Worm (Caenorhabditis elegans) whole organism, L1 larva: ENCODE results near the gene K03B8.8.

Experiments
- C04F5.9 ChIP-seq: sonication (generic microtip); optimal IDR thresholded peaks from 2 replicates; lab custom pipeline; 2016; ENCODE audit warnings: missing genetic modification characterization, missing compliant biosample characterization
- F16B12.6 ChIP-seq: fragments of 150-350 bp; optimal IDR thresholded peaks from 2 replicates; lab custom pipeline; 2014; ENCODE audit warnings: missing biosample characterization, missing genetic modification characterization
- Y116A8C.19 ChIP-seq: sonication (generic microtip); optimal IDR thresholded peaks from 2 replicates; lab custom pipeline; 2016; ENCODE audit warnings: missing compliant biosample characterization, missing genetic modification characterization, borderline replicate concordance
- aha-1 ChIP-seq: fragments of 150-350 bp; optimal IDR thresholded peaks from 2 replicates; lab custom pipeline; 2014; ENCODE audit warnings: missing biosample characterization, missing genetic modification characterization
- ama-1 ChIP-seq: fragments of 150-350 bp; optimal IDR thresholded peaks from 2 replicates; lab custom pipeline; 2014
- blmp-1 ChIP-seq: fragments of 150-350 bp; optimal IDR thresholded peaks from 2 replicates; lab custom pipeline; 2014; ENCODE audit warnings: missing biosample characterization, missing genetic modification characterization
- ceh-63 ChIP-seq: fragments of 200-800 bp; sonication (Bioruptor generic); optimal IDR thresholded peaks from 2 replicates; lab custom pipeline; 2018; ENCODE audit warnings: mild to moderate bottlenecking, missing genetic modification characterization, missing compliant biosample characterization
- ceh-82 ChIP-seq, 3 experiments: fragments of 150-350 bp in 1 of 3; sonication (generic microtip) in 2 of 3; optimal IDR thresholded peaks; 2 replicates each; lab custom pipeline; 2014 to 2017; ENCODE audit warnings: missing biosample characterization in 3 of 3, missing genetic modification characterization in 3 of 3
- ces-1 ChIP-seq: fragments of 150-350 bp; optimal IDR thresholded peaks from 2 replicates; lab custom pipeline; 2014; ENCODE audit warnings: missing biosample characterization, missing genetic modification reagents, missing genetic modification characterization
- dsc-1 ChIP-seq: sonication (generic microtip); optimal IDR thresholded peaks from 2 replicates; lab custom pipeline; 2016; ENCODE audit warnings: mild to moderate bottlenecking, missing genetic modification characterization, missing compliant biosample characterization
- efl-3 ChIP-seq: fragments of 200-800 bp; sonication (Bioruptor generic); optimal IDR thresholded peaks from 2 replicates; lab custom pipeline; 2018; ENCODE audit warnings: mild to moderate bottlenecking, missing genetic modification characterization, missing compliant biosample characterization
- egl-13 ChIP-seq: sonication (generic microtip); optimal IDR thresholded peaks from 2 replicates; lab custom pipeline; 2016; ENCODE audit warnings: missing genotype, missing genetic modification reagents, missing genetic modification characterization, missing compliant biosample characterization
- elt-2 ChIP-seq: sonication (generic microtip); optimal IDR thresholded peaks from 2 replicates; lab custom pipeline; 2016; ENCODE audit warnings: missing genetic modification characterization, mild to moderate bottlenecking, inconsistent platforms, missing compliant biosample characterization, missing genetic modification reagents
- fos-1 ChIP-seq: fragments of 150-350 bp; optimal IDR thresholded peaks from 2 replicates; lab custom pipeline; 2014; ENCODE audit warnings: missing biosample characterization, missing genetic modification characterization
- hlh-4 ChIP-seq: sonication (generic microtip); optimal IDR thresholded peaks from 2 replicates; lab custom pipeline; 2016; ENCODE audit warnings: mild to moderate bottlenecking, missing genetic modification characterization, missing compliant biosample characterization
- isw-1 ChIP-seq: fragments of 200-800 bp; sonication (Bioruptor generic); IDR thresholded peaks from 2 replicates; pipeline ENCODE4 v1.3.6; 2022; ENCODE audit warnings: missing genetic modification characterization, missing compliant biosample characterization
- lin-14 ChIP-seq: fragments of 200-800 bp; sonication (Bioruptor generic); optimal IDR thresholded peaks from 2 replicates; lab custom pipeline; 2018; ENCODE audit warnings: mild to moderate bottlenecking, missing genetic modification characterization, moderate library complexity, missing compliant biosample characterization
- lin-15B ChIP-seq: fragments of 150-350 bp; sonication (generic microtip); optimal IDR thresholded peaks from 3 replicates; lab custom pipeline; 2014; ENCODE audit warnings: missing biosample characterization, missing genetic modification characterization
- lin-39 ChIP-seq: fragments of 150-350 bp; optimal IDR thresholded peaks from 2 replicates; lab custom pipeline; 2014; ENCODE audit warnings: missing biosample characterization, missing genetic modification reagents, missing genetic modification characterization
- mab-9 ChIP-seq: fragments of 200-800 bp; sonication (Bioruptor generic); IDR thresholded peaks from 2 replicates; pipeline ENCODE4 v1.3.6; 2022; ENCODE audit warnings: missing genetic modification reagents, missing genetic modification characterization, missing compliant biosample characterization
- nhr-12 ChIP-seq: sonication (generic microtip); optimal IDR thresholded peaks from 2 replicates; lab custom pipeline; 2017; ENCODE audit warnings: missing biosample characterization, missing genetic modification characterization
- nhr-20 ChIP-seq: sonication (generic microtip); optimal IDR thresholded peaks from 2 replicates; lab custom pipeline; 2016; ENCODE audit warnings: mild to moderate bottlenecking, missing genetic modification characterization, missing compliant biosample characterization
- nhr-237 ChIP-seq: fragments of 150-350 bp; optimal IDR thresholded peaks from 2 replicates; lab custom pipeline; 2014; ENCODE audit warnings: missing biosample characterization, missing genetic modification characterization
- nhr-47 ChIP-seq: sonication (generic microtip); optimal IDR thresholded peaks from 2 replicates; lab custom pipeline; 2016; ENCODE audit warnings: mild to moderate bottlenecking, missing genetic modification characterization, moderate library complexity, missing compliant biosample characterization
- nhr-77 ChIP-seq: fragments of 150-350 bp; optimal IDR thresholded peaks from 2 replicates; lab custom pipeline; 2014; ENCODE audit warnings: missing biosample characterization, missing genetic modification characterization
- nhr-90 ChIP-seq: sonication (generic microtip); optimal IDR thresholded peaks from 2 replicates; lab custom pipeline; 2016; ENCODE audit warnings: mild to moderate bottlenecking, missing genetic modification characterization, missing compliant biosample characterization; ENCODE audit not compliant: poor library complexity
- rnt-1 ChIP-seq: sonication (generic microtip); optimal IDR thresholded peaks from 2 replicates; lab custom pipeline; 2016; ENCODE audit warnings: mild to moderate bottlenecking, missing genetic modification characterization, moderate library complexity, missing compliant biosample characterization
- sup-37 ChIP-seq: fragments of 200-800 bp; sonication (Bioruptor generic); optimal IDR thresholded peaks from 2 replicates; lab custom pipeline; 2018; ENCODE audit warnings: mild to moderate bottlenecking, missing genetic modification characterization, missing compliant biosample characterization
- unc-130 ChIP-seq: fragments of 150-350 bp; optimal IDR thresholded peaks from 2 replicates; lab custom pipeline; 2017; ENCODE audit warnings: missing biosample characterization, missing genetic modification characterization, inconsistent platforms
- unc-86 ChIP-seq: sonication (generic microtip); optimal IDR thresholded peaks from 2 replicates; lab custom pipeline; 2016; ENCODE audit warnings: missing genetic modification characterization, missing compliant biosample characterization
- xbp-1 ChIP-seq: sonication (generic microtip); optimal IDR thresholded peaks from 2 replicates; lab custom pipeline; 2016; ENCODE audit warnings: missing genetic modification characterization, missing compliant biosample characterization
- zag-1 ChIP-seq: fragments of 150-350 bp; optimal IDR thresholded peaks from 2 replicates; lab custom pipeline; 2014; ENCODE audit warnings: missing biosample characterization, missing genetic modification characterization
- zip-4 ChIP-seq: fragments of 200-800 bp; sonication (Bioruptor generic); optimal IDR thresholded peaks from 2 replicates; lab custom pipeline; 2018; ENCODE audit warnings: mild to moderate bottlenecking, missing genetic modification characterization, moderate library complexity, missing compliant biosample characterization
- ztf-11 ChIP-seq, 2 experiments: sonication (generic microtip); optimal IDR thresholded peaks; 2 replicates each; lab custom pipeline; 2016 to 2017; ENCODE audit warnings: missing genetic modification characterization in 2 of 2, missing biosample characterization in 1 of 2, missing compliant biosample characterization in 1 of 2
- ztf-4 ChIP-seq: fragments of 150-350 bp; optimal IDR thresholded peaks from 2 replicates; lab custom pipeline; 2014; ENCODE audit warnings: missing biosample characterization, missing genetic modification characterization

Gene K03B8.8

ce11 chrV:11410902-11411561 lies at the start of gene K03B8.8, which contains the start of gene grl-3:
TSS of gene K03B8.8 (minus strand) at chrV:11411002.
TSS of gene grl-3 (plus strand) at chrV:11411511.
- no peak for TF ChIP-seq ama-1 (lab: Kevin White, UChicago)
- TF ChIP-seq lin-39 (tag; lab: Kevin White, UChicago): no peak
- no peak for TF ChIP-seq ceh-82 (tag; optimal IDR thresholded peaks at IDR 0.05; lab: Kevin White, UChicago)
- TF ChIP-seq ceh-63: no peak
- TF ChIP-seq nhr-12 (tag; lab: Kevin White, UChicago): no peak
- TF ChIP-seq blmp-1 (tag; lab: Kevin White, UChicago): no peak
- no peak for TF ChIP-seq nhr-90 (tag; lab: Kevin White, UChicago)
- TF ChIP-seq egl-13 (tag; lab: Kevin White, UChicago): no peak
- TF ChIP-seq nhr-237 (tag; lab: Kevin White, UChicago): no peak
- no peak for TF ChIP-seq unc-86 (tag; lab: Kevin White, UChicago)

- no peak for TF ChIP-seq aha-1 (tag; lab: Kevin White, UChicago)
- peak; percentile 51 for TF ChIP-seq lin-14 (GFP tag; lab: Kevin White, UChicago)
Observed at ce11 chrV:11459255-11459654, 48.5 kb upstream of the K03B8.8 start, which contains the start of gene T11F9.1. TSS of gene T11F9.1 (plus strand) at chrV:11459555.

ce11 chrV:11454917-11455316 lies 44.1 kb upstream of the K03B8.8 start:
- TF ChIP-seq lin-14 (GFP tag; lab: Kevin White, UChicago) (peak; percentile 44), ztf-4 (tag; lab: Kevin White, UChicago) (no peak), ztf-11 (tag; optimal IDR thresholded peaks at IDR 0.05; lab: Kevin White, UChicago) (no peak), Y116A8C.19 (tag; lab: Kevin White, UChicago) (no peak), F16B12.6 (no peak), zag-1 (tag; lab: Kevin White, UChicago) (no peak), isw-1 (GFP tag; lab: Robert Waterston, UW) (no peak)

ce11 chrV:11450257-11450656 lies 39.5 kb upstream of the K03B8.8 start, which contains the start of gene col-156:
TSS of gene col-156 (minus strand) at chrV:11450357.
- no peak for TF ChIP-seq nhr-77 (tag; lab: Kevin White, UChicago)
- TF ChIP-seq ces-1: no peak
- no peak for TF ChIP-seq lin-15B (tag; lab: Kevin White, UChicago)
- TF ChIP-seq nhr-20: no peak
- TF ChIP-seq efl-3 (GFP tag; lab: Kevin White, UChicago): no peak
- TF ChIP-seq dsc-1 (tag; lab: Kevin White, UChicago): no peak
- TF ChIP-seq isw-1 (GFP tag; lab: Robert Waterston, UW): no peak
- no peak for TF ChIP-seq hlh-4 (tag; lab: Kevin White, UChicago)
- no peak for TF ChIP-seq sup-37 (GFP tag; lab: Kevin White, UChicago)
- TF ChIP-seq zip-4 (GFP tag; lab: Kevin White, UChicago): no peak
- TF ChIP-seq nhr-47 (tag; lab: Kevin White, UChicago): no peak
- no peak for TF ChIP-seq fos-1 (tag; lab: Kevin White, UChicago)
- no peak for TF ChIP-seq mab-9 (GFP tag; lab: Robert Waterston, UW)
- TF ChIP-seq zag-1 (tag; lab: Kevin White, UChicago): no peak
- no peak for TF ChIP-seq rnt-1 (tag; lab: Kevin White, UChicago)
- no peak for TF ChIP-seq C04F5.9 (tag; lab: Kevin White, UChicago)

- TF ChIP-seq elt-2 (tag; lab: Kevin White, UChicago) (no peak), xbp-1 (tag; lab: Kevin White, UChicago) (no peak), zip-4 (GFP tag; lab: Kevin White, UChicago) (no peak), unc-130 (no peak), ztf-4 (tag; lab: Kevin White, UChicago) (no peak), F16B12.6 (no peak)
- TF ChIP-seq, all 84 proteins: peak for 0
Observed at ce11 chrV:11449404-11449803, 38.6 kb upstream of the K03B8.8 start.
